Fruit fly (Drosophila melanogaster) whole organism, wandering third instar larva: ENCODE results near the gene CG13360.

Source experiments
- Abd-B ChIP-seq: fragments of >200 bp; optimal IDR thresholded peaks from 2 replicates; lab custom pipeline; 2017; ENCODE audit warnings: missing biosample characterization, missing genetic modification characterization
- CG32264 ChIP-seq: fragments of 200-800 bp; sonication (Bioruptor generic); optimal IDR thresholded peaks from 2 replicates; lab custom pipeline; 2016; ENCODE audit warnings: missing biosample characterization, missing genetic modification characterization
- CG9705 ChIP-seq: fragments of 200-800 bp; sonication (Bioruptor generic); optimal IDR thresholded peaks from 2 replicates; lab custom pipeline; 2018; ENCODE audit warnings: missing biosample characterization, mild to moderate bottlenecking, missing genetic modification characterization
- CrebA ChIP-seq: fragments of 200-800 bp; sonication (Bioruptor generic); optimal IDR thresholded peaks from 2 replicates; lab custom pipeline; 2016; ENCODE audit warnings: missing biosample characterization, mild to moderate bottlenecking, missing genetic modification characterization, borderline replicate concordance
- Dfd ChIP-seq: fragments of >200 bp; optimal IDR thresholded peaks from 2 replicates; lab custom pipeline; 2017; ENCODE audit warnings: missing biosample characterization, missing genetic modification characterization
- Dif ChIP-seq: fragments of 200-275, 200-300 bp; sonication (Bioruptor generic); optimal IDR thresholded peaks from 2 replicates; lab custom pipeline; 2018; ENCODE audit warnings: missing biosample characterization, missing genetic modification characterization; ENCODE audit not compliant: partially characterized antibody
- GATAd ChIP-seq: sonication (Bioruptor generic); optimal IDR thresholded peaks from 2 replicates; lab custom pipeline; 2016; ENCODE audit warnings: missing biosample characterization, missing genetic modification characterization
- HLH106 ChIP-seq: fragments of 200-800 bp; optimal IDR thresholded peaks from 3 replicates; lab custom pipeline; 2019; ENCODE audit warnings: missing biosample characterization, mild to moderate bottlenecking, missing genetic modification characterization, moderate library complexity
- Hnf4 ChIP-seq: fragments of 200-800 bp; sonication (Bioruptor generic); optimal IDR thresholded peaks from 2 replicates; lab custom pipeline; 2016; ENCODE audit warnings: missing biosample characterization, mild to moderate bottlenecking, missing genetic modification characterization
- Hr78 ChIP-seq: fragments of >200 bp; optimal IDR thresholded peaks from 2 replicates; lab custom pipeline; 2017; ENCODE audit warnings: missing biosample characterization, missing genetic modification characterization
- Hr83 ChIP-seq: fragments of 200-300 bp; sonication (Bioruptor generic); optimal IDR thresholded peaks from 2 replicates; lab custom pipeline; 2016; ENCODE audit warnings: missing biosample characterization, mild to moderate bottlenecking, missing genetic modification characterization, moderate library complexity; ENCODE audit not compliant: poor library complexity, severe bottlenecking
- Jra ChIP-seq: sonication (Bioruptor generic); optimal IDR thresholded peaks from 2 replicates; lab custom pipeline; 2016; ENCODE audit warnings: missing biosample characterization, missing genetic modification characterization
- Mio ChIP-seq: sonication (Bioruptor generic); optimal IDR thresholded peaks from 2 replicates; lab custom pipeline; 2016; ENCODE audit warnings: missing biosample characterization, missing genetic modification characterization
- Myc ChIP-seq: fragments of >200 bp; optimal IDR thresholded peaks from 2 replicates; lab custom pipeline; 2017
- OdsH ChIP-seq: fragments of 200-800 bp; sonication (Bioruptor generic); optimal IDR thresholded peaks from 2 replicates; lab custom pipeline; 2016; ENCODE audit warnings: missing biosample characterization, mild to moderate bottlenecking, missing genetic modification characterization
- Rel ChIP-seq, 2 experiments: fragments of 200-800 bp; sonication (Bioruptor generic) in 1 of 2; optimal IDR thresholded peaks; 2 replicates in 1 of 2; 3 replicates in 1 of 2; lab custom pipeline; 2016 to 2019; ENCODE audit warnings: mild to moderate bottlenecking in 2 of 2, missing biosample characterization in 2 of 2, missing genetic modification characterization in 2 of 2, moderate library complexity in 1 of 2
- Sp1 ChIP-seq: fragments of 200-800 bp; sonication (Bioruptor generic); optimal IDR thresholded peaks from 3 replicates; lab custom pipeline; 2019; ENCODE audit warnings: missing biosample characterization, mild to moderate bottlenecking, missing genetic modification characterization, moderate library complexity
- br ChIP-seq: fragments of 200-800 bp; sonication (Bioruptor generic); optimal IDR thresholded peaks from 2 replicates; lab custom pipeline; 2016; ENCODE audit warnings: missing biosample characterization, missing genetic modification characterization
- dl ChIP-seq, 2 experiments: fragments of 175-275, 200-275 bp in 1 of 2; fragments of 200-275 bp in 1 of 2; sonication (Bioruptor generic); optimal IDR thresholded peaks; lab custom pipeline; 2018; ENCODE audit warnings: mild to moderate bottlenecking in 2 of 2, missing biosample characterization in 2 of 2, missing genetic modification characterization in 2 of 2, moderate library complexity in 2 of 2; ENCODE audit not compliant: partially characterized antibody in 2 of 2, insufficient read depth in 1 of 2
- dmrt93B ChIP-seq: fragments of 200-800 bp; sonication (Bioruptor generic); optimal IDR thresholded peaks from 2 replicates; lab custom pipeline; 2018; ENCODE audit warnings: missing biosample characterization, mild to moderate bottlenecking, missing genetic modification characterization
- dsf ChIP-seq: sonication (Bioruptor generic); optimal IDR thresholded peaks from 2 replicates; lab custom pipeline; 2016; ENCODE audit warnings: missing biosample characterization, missing genetic modification characterization, borderline replicate concordance
- ey ChIP-seq: fragments of 200-800 bp; sonication (Bioruptor generic); optimal IDR thresholded peaks from 2 replicates; lab custom pipeline; 2016; ENCODE audit warnings: missing biosample characterization, missing genetic modification characterization
- foxo ChIP-seq, 2 experiments: fragments of 200-800 bp; sonication (Bioruptor generic); optimal IDR thresholded peaks; 2 replicates in 1 of 2; 3 replicates in 1 of 2; lab custom pipeline; 2016 to 2017; ENCODE audit warnings: missing biosample characterization in 2 of 2, missing genetic modification characterization in 2 of 2
- fru ChIP-seq: fragments of 200-800 bp; sonication (Bioruptor generic); optimal IDR thresholded peaks from 3 replicates; lab custom pipeline; 2016; ENCODE audit warnings: missing biosample characterization, mild to moderate bottlenecking, missing genetic modification characterization
- h ChIP-seq: fragments of 200-800 bp; sonication (Bioruptor generic); optimal IDR thresholded peaks from 3 replicates; lab custom pipeline; 2016; ENCODE audit warnings: missing biosample characterization, mild to moderate bottlenecking, missing genetic modification characterization
- jim ChIP-seq: fragments of 175-275, 200-325 bp; sonication (Bioruptor generic); optimal IDR thresholded peaks from 2 replicates; lab custom pipeline; 2016; ENCODE audit warnings: missing biosample characterization, mild to moderate bottlenecking, missing genetic modification characterization
- psq ChIP-seq: fragments of 200-800 bp; sonication (Bioruptor generic); optimal IDR thresholded peaks from 3 replicates; lab custom pipeline; 2017; ENCODE audit warnings: missing biosample characterization, mild to moderate bottlenecking, missing genetic modification characterization, moderate library complexity
- rgr ChIP-seq: fragments of 200-800 bp; sonication (Bioruptor generic); optimal IDR thresholded peaks from 3 replicates; lab custom pipeline; 2016; ENCODE audit warnings: missing biosample characterization, mild to moderate bottlenecking, missing genetic modification characterization
- sv ChIP-seq: fragments of 200-800 bp; sonication (Bioruptor generic); optimal IDR thresholded peaks from 3 replicates; lab custom pipeline; 2016; ENCODE audit warnings: missing biosample characterization, missing genetic modification characterization
- woc ChIP-seq: sonication (Bioruptor generic); optimal IDR thresholded peaks from 2 replicates; lab custom pipeline; 2016; ENCODE audit warnings: missing biosample characterization, mild to moderate bottlenecking, missing genetic modification characterization

The CG13360 gene

dm6 chrX:766094-766493, 23.8 kb downstream of the CG13360 start:
- TF ChIP-seq Myc (lab: Kevin White, UChicago), result no peak
- no peak for TF ChIP-seq HLH106 (tag; lab: Kevin White, UChicago)
- no peak for TF ChIP-seq h (GFP tag; lab: Kevin White, UChicago)
- no peak for TF ChIP-seq dsf (GFP tag; lab: Kevin White, UChicago)
- TF ChIP-seq CrebA (GFP tag; lab: Kevin White, UChicago), result no peak

dm6 chrX:765039-765508, 24.8 kb downstream of the CG13360 start, which contains the start of gene RpL22:
Gene RpL22, minus strand, starts transcription at chrX:765130.
- TF ChIP-seq CG9705 (GFP tag; lab: Kevin White, UChicago), result peak; percentile 77
- peak; percentile 90 for TF ChIP-seq dmrt93B (GFP tag; lab: Kevin White, UChicago)
- TF ChIP-seq GATAd, result no peak
- peak; percentile 70 for TF ChIP-seq Hnf4 (GFP tag; lab: Kevin White, UChicago)
- peak; percentile 85 for TF ChIP-seq br (GFP tag; lab: Kevin White, UChicago)
- TF ChIP-seq Sp1, result peak; percentile 87
- TF ChIP-seq OdsH, result peak; percentile 68
- no peak for TF ChIP-seq woc (GFP tag; lab: Kevin White, UChicago)
- TF ChIP-seq rgr (GFP tag; lab: Kevin White, UChicago), result peak; percentile 92
- TF ChIP-seq h (GFP tag; lab: Kevin White, UChicago), result peak; percentile 86
- TF ChIP-seq CrebA (GFP tag; lab: Kevin White, UChicago), result no peak
- TF ChIP-seq Dif (GFP tag; lab: Kevin White, UChicago), result peak; percentile 12
- TF ChIP-seq jim (GFP tag; lab: Kevin White, UChicago), result no peak
- TF ChIP-seq Myc (lab: Kevin White, UChicago), result peak; percentile 80
- TF ChIP-seq fru, result peak; percentile 81
- TF ChIP-seq foxo (GFP tag; optimal IDR thresholded peaks at IDR 0.05; lab: Kevin White, UChicago), result peak in 1 of 2 experiments; percentile 77
- TF ChIP-seq HLH106 (tag; lab: Kevin White, UChicago), result peak; percentile 69
- TF ChIP-seq sv (GFP tag; lab: Kevin White, UChicago), result peak; percentile 69
- TF ChIP-seq ey (GFP tag; lab: Kevin White, UChicago), result peak; percentile 53
- TF ChIP-seq Hr83 (GFP tag; lab: Kevin White, UChicago), result peak; percentile 90
- peak; percentile 63 for TF ChIP-seq Jra (GFP tag; lab: Kevin White, UChicago)
- no peak for TF ChIP-seq Rel (GFP tag; optimal IDR thresholded peaks at IDR 0.05; lab: Kevin White, UChicago)
- TF ChIP-seq Rel (tag; optimal IDR thresholded peaks at IDR 0.05; lab: Kevin White, UChicago), result peak; percentile 61
- TF ChIP-seq psq (GFP tag; lab: Kevin White, UChicago), result no peak
- TF ChIP-seq Hr78 (GFP tag; lab: Kevin White, UChicago), result no peak
- TF ChIP-seq Mio (GFP tag; lab: Kevin White, UChicago), result no peak

dm6 chrX:762047-762446, 27.8 kb downstream of the CG13360 start:
- no peak for TF ChIP-seq Abd-B (GFP tag; lab: Kevin White, UChicago)
- TF ChIP-seq Hnf4 (GFP tag; lab: Kevin White, UChicago), result no peak
- no peak for TF ChIP-seq psq (GFP tag; lab: Kevin White, UChicago)
- no peak for TF ChIP-seq jim (GFP tag; lab: Kevin White, UChicago)
- no peak for TF ChIP-seq Myc (lab: Kevin White, UChicago)
- no peak for TF ChIP-seq CG32264 (GFP tag; lab: Kevin White, UChicago)
- no peak for TF ChIP-seq br (GFP tag; lab: Kevin White, UChicago)
- no peak for TF ChIP-seq Mio (GFP tag; lab: Kevin White, UChicago)
- TF ChIP-seq GATAd, result no peak
- TF ChIP-seq, all 38 proteins: peak for 0

- TF ChIP-seq Hr83 (GFP tag; lab: Kevin White, UChicago), result peak; percentile 87
- peak; percentile 94 for TF ChIP-seq woc (GFP tag; lab: Kevin White, UChicago)
- peak; percentile 91 for TF ChIP-seq fru
- TF ChIP-seq Sp1, result peak; percentile 3
- TF ChIP-seq HLH106 (tag; lab: Kevin White, UChicago), result peak; percentile 20
- TF ChIP-seq Myc (lab: Kevin White, UChicago), result no peak
- TF ChIP-seq Dfd (GFP tag; lab: Kevin White, UChicago), result no peak
- no peak for TF ChIP-seq sv (GFP tag; lab: Kevin White, UChicago)
- peak in 1 of 2 experiments; percentile 21 for TF ChIP-seq dl (GFP tag; optimal IDR thresholded peaks at IDR 0.05; lab: Kevin White, UChicago; ENCODE audit: insufficient read depth in 1 of 2, partially characterized antibody in 2 of 2)
- TF ChIP-seq Hnf4 (GFP tag; lab: Kevin White, UChicago), result peak; percentile 37
- TF ChIP-seq h (GFP tag; lab: Kevin White, UChicago), result peak; percentile 42
- TF ChIP-seq br (GFP tag; lab: Kevin White, UChicago), result peak; percentile 41
- no peak for TF ChIP-seq Rel (GFP tag; optimal IDR thresholded peaks at IDR 0.05; lab: Kevin White, UChicago)
- TF ChIP-seq Rel (tag; optimal IDR thresholded peaks at IDR 0.05; lab: Kevin White, UChicago), result peak; percentile 89
- TF ChIP-seq rgr (GFP tag; lab: Kevin White, UChicago), result peak; percentile 32
- TF ChIP-seq jim (GFP tag; lab: Kevin White, UChicago), result no peak
Measured at dm6 chrX:758892-759621, 30.8 kb downstream of the CG13360 start, which contains the start of gene CG5273. Gene CG5273, plus strand, starts transcription at chrX:759594.
